Worm (Caenorhabditis elegans) whole organism, young adult: ENCODE data around the gene C18B2.4.

Experiments used
- F22D6.2 ChIP-seq: sonication (generic microtip); optimal IDR thresholded peaks from 2 replicates; lab custom pipeline; 2016; ENCODE audit warnings: mild to moderate bottlenecking, missing genetic modification characterization, missing compliant biosample characterization
- ama-1 ChIP-seq, 3 experiments: fragments of 150-350 bp in 1 of 3; sonication (generic microtip) in 2 of 3; optimal IDR thresholded peaks; 2 replicates each; lab custom pipeline; 2014 to 2018; ENCODE audit warnings: missing biosample characterization in 2 of 3, missing genetic modification characterization in 2 of 3, missing genetic modification reagents in 2 of 3
- snpc-1.1 ChIP-seq: sonication (generic microtip); optimal IDR thresholded peaks from 2 replicates; lab custom pipeline; 2017; ENCODE audit warnings: missing genetic modification characterization, mild to moderate bottlenecking, missing compliant biosample characterization, antibody characterized with exemption, moderate library complexity, missing genotype, missing genetic modification reagents; ENCODE audit not compliant: insufficient read depth
- sptf-2 ChIP-seq: fragments of 200-800 bp; sonication (Bioruptor generic); optimal IDR thresholded peaks from 2 replicates; lab custom pipeline; 2018; ENCODE audit warnings: mild to moderate bottlenecking, missing genetic modification characterization, missing compliant biosample characterization

DNA sequence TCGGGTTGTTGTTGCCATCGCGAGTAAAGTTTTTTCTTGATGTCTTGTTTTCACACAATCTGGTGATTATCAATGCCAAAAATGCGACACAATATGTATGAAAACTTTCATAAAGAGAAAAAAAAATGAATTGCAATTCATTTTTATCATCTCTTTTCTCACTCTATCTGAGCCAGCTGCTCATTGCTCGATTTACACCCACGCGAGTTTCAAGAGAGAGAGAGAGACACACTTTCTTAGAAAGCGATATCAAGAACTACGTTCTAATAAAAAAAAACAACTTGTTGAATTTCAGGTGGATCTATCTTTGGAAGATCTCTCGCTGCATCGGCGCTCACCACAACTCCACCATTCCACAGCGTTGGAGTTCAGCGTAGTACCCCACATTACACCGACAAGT, 2.9 kb downstream of the C18B2.4 start:
- TF ChIP-seq sptf-2 (no peak), F22D6.2 (tag; lab: Kevin White, UChicago) (no peak), ama-1 (optimal IDR thresholded peaks at IDR 0.05; lab: Kevin White, UChicago) (no peak), ama-1 (GFP tag; optimal IDR thresholded peaks at IDR 0.05; lab: Kevin White, UChicago) (no peak), snpc-1.1 (tag; lab: Kevin White, UChicago) (no peak)
